Fruit fly (Drosophila melanogaster): Measurements from ENCODE around the gene lcs.

lcs gene

dm6 chrX:21373659-21374426, 23.3 kb downstream of the lcs start, which contains the start of gene slgA (continued):
- peak; percentile 23 for TF ChIP-seq phol (tag; optimal IDR thresholded peaks at IDR 0.05)
- no peak for TF ChIP-seq gt (GFP tag; IDR thresholded peaks at IDR 0.05)
- TF ChIP-seq CG2889 (GFP tag; IDR thresholded peaks at IDR 0.05), result no peak
- no peak for TF ChIP-seq Gsc (GFP tag; IDR thresholded peaks at IDR 0.05)
- peak; percentile 5 for TF ChIP-seq CG12391 (tag; optimal IDR thresholded peaks at IDR 0.05)
- TF ChIP-seq Hand (GFP tag; optimal IDR thresholded peaks at IDR 0.05), result no peak
- no peak for TF ChIP-seq CG13123 (GFP tag; optimal IDR thresholded peaks at IDR 0.05)
- TF ChIP-seq Jarid2 (GFP tag; optimal IDR thresholded peaks at IDR 0.05), result no peak
- peak; percentile 64 for TF ChIP-seq Rfx (GFP tag; IDR thresholded peaks at IDR 0.05)
- TF ChIP-seq CG5180 (GFP tag; optimal IDR thresholded peaks at IDR 0.05), result no peak
- TF ChIP-seq zen2 (GFP tag; IDR thresholded peaks at IDR 0.05; ENCODE audit: partially characterized antibody), result peak; percentile 64
- TF ChIP-seq NC2β (GFP tag; optimal IDR thresholded peaks at IDR 0.05), result peak; percentile 48
- peak; percentile 94 for TF ChIP-seq CG10267 (tag; optimal IDR thresholded peaks at IDR 0.05)
- TF ChIP-seq dpn (GFP tag; optimal IDR thresholded peaks at IDR 0.05), result peak in 1 of 2 experiments; percentile 46
- TF ChIP-seq Dad (GFP tag; optimal IDR thresholded peaks at IDR 0.05), result no peak
- TF ChIP-seq CG11247 (GFP tag; IDR thresholded peaks at IDR 0.05), result no peak
- no peak for TF ChIP-seq zen (tag; optimal IDR thresholded peaks at IDR 0.05)
- TF ChIP-seq Gug (GFP tag; IDR thresholded peaks at IDR 0.05), result no peak
- TF ChIP-seq Hmx (GFP tag; optimal IDR thresholded peaks at IDR 0.05), result no peak
- TF ChIP-seq CrebB (tag; optimal IDR thresholded peaks at IDR 0.05), result no peak
- TF ChIP-seq stc (GFP tag; IDR thresholded peaks at IDR 0.05), result no peak
- peak; percentile 74 for TF ChIP-seq Antp (GFP tag; optimal IDR thresholded peaks at IDR 0.05)
- TF ChIP-seq CG12299 (tag; optimal IDR thresholded peaks at IDR 0.05), result no peak
- TF ChIP-seq CG12071 (GFP tag; optimal IDR thresholded peaks at IDR 0.05), result peak; percentile 21
- no peak for TF ChIP-seq CG4404 (GFP tag; IDR thresholded peaks at IDR 0.05)
- TF ChIP-seq pb (GFP tag; optimal IDR thresholded peaks at IDR 0.05), result peak; percentile 15
- no peak for TF ChIP-seq croc (GFP tag; conservative IDR thresholded peaks at IDR 0.05)
- TF ChIP-seq Hr3 (GFP tag; optimal IDR thresholded peaks at IDR 0.05), result peak; percentile 11
- peak; percentile 87 for TF ChIP-seq CG11696 (GFP tag; IDR thresholded peaks at IDR 0.05)
- no peak for TF ChIP-seq CG7357 (GFP tag; IDR thresholded peaks at IDR 0.05)
- TF ChIP-seq CG9932 (GFP tag; IDR thresholded peaks at IDR 0.05), result peak; percentile 67
- no peak for TF ChIP-seq CG3407 (GFP tag; optimal IDR thresholded peaks at IDR 0.05)
- peak; percentile 7; the same call in 1 of the 2 replicates for TF ChIP-seq Ptx1 (GFP tag; IDR thresholded peaks at IDR 0.05)
- TF ChIP-seq pita (GFP tag; optimal IDR thresholded peaks at IDR 0.05), result no peak
- peak; percentile 37 for TF ChIP-seq grn (GFP tag; optimal IDR thresholded peaks at IDR 0.05)
- TF ChIP-seq Nf-YB (GFP tag; optimal IDR thresholded peaks at IDR 0.05), result peak; percentile 96
- no peak for TF ChIP-seq CG10959 (GFP tag; IDR thresholded peaks at IDR 0.05)
- peak; percentile 70 for TF ChIP-seq Bgb (GFP tag; IDR thresholded peaks at IDR 0.05; ENCODE audit: partially characterized antibody)
- no peak for TF ChIP-seq C15 (GFP tag; IDR thresholded peaks at IDR 0.05)
- peak; percentile 53 for TF ChIP-seq zfh2 (GFP tag; optimal IDR thresholded peaks at IDR 0.05)
- peak; percentile 78 for TF ChIP-seq HmgZ (tag; optimal IDR thresholded peaks at IDR 0.05)
- TF ChIP-seq kah (GFP tag; optimal IDR thresholded peaks at IDR 0.05), result no peak
- no peak for TF ChIP-seq B-H1 (GFP tag; IDR thresholded peaks at IDR 0.05)
- TF ChIP-seq cato (GFP tag; optimal IDR thresholded peaks at IDR 0.05; ENCODE audit: borderline replicate concordance), result no peak
- no peak for TF ChIP-seq Drgx (GFP tag; IDR thresholded peaks at IDR 0.05)
- no peak for TF ChIP-seq hbn (GFP tag; IDR thresholded peaks at IDR 0.05; ENCODE audit: partially characterized antibody)
- TF ChIP-seq CG13775 (GFP tag; optimal IDR thresholded peaks at IDR 0.05), result peak; percentile 8
- peak; percentile 25 for TF ChIP-seq caup (GFP tag; optimal IDR thresholded peaks at IDR 0.05; ENCODE audit: severe bottlenecking)
- TF ChIP-seq Max (GFP tag; optimal IDR thresholded peaks at IDR 0.05), result peak; percentile 2
- peak; percentile 70; the same call in 2 of the 3 replicates for TF ChIP-seq knrl (GFP tag; IDR thresholded peaks at IDR 0.05; ENCODE audit: partially characterized antibody)
